Fruit fly (Drosophila melanogaster): Measurements from ENCODE around the gene mtgo.

mtgo gene

DNA sequence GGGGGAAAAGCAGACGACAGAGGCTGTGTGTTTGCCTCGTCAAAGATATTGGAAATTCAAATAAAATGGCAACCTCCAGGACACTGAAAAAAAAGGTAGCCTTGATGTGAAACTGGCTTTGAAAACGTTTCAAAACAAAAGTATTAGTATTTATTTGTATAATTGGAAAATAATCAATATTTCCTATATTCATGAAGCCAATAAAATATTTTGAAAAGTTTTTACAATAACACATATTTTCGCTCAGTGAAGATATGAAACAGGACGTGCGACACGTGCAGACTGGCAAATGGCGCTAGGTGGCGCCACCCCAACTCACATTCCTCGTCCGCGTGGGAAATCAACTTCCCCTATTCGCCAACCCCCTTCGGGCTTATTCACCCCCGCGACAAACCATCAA, 103.0 kb downstream of the mtgo start (continued):
- TF ChIP-seq pdm3 (GFP tag; optimal IDR thresholded peaks at IDR 0.05): peak; percentile 46
- peak; percentile 42 for TF ChIP-seq CG3919 (GFP tag; optimal IDR thresholded peaks at IDR 0.05)
- TF ChIP-seq Gug (GFP tag; IDR thresholded peaks at IDR 0.05): no peak
- TF ChIP-seq CG3032 (tag; optimal IDR thresholded peaks at IDR 0.05): peak; percentile 13
- peak; percentile 52 for TF ChIP-seq OdsH (GFP tag; optimal IDR thresholded peaks at IDR 0.05)
- peak; percentile 11 for TF ChIP-seq CG31627 (GFP tag; optimal IDR thresholded peaks at IDR 0.05)
- peak; percentile 38 for TF ChIP-seq CG6276 (GFP tag; optimal IDR thresholded peaks at IDR 0.05)
- TF ChIP-seq CG34406 (GFP tag; optimal IDR thresholded peaks at IDR 0.05): peak; percentile 28
- TF ChIP-seq achi (GFP tag; optimal IDR thresholded peaks at IDR 0.05): peak; percentile 50
- TF ChIP-seq CG6808 (GFP tag; optimal IDR thresholded peaks at IDR 0.05): peak; percentile 39
- TF ChIP-seq Sox102F (GFP tag; optimal IDR thresholded peaks at IDR 0.05): peak; percentile 31
- TF ChIP-seq Lpt (GFP tag; optimal IDR thresholded peaks at IDR 0.05): no peak
- peak; percentile 8 for TF ChIP-seq Sox14 (GFP tag; optimal IDR thresholded peaks at IDR 0.05)
- TF ChIP-seq CG4318 (GFP tag; optimal IDR thresholded peaks at IDR 0.05): peak; percentile 30
- no peak for TF ChIP-seq dac (GFP tag; optimal IDR thresholded peaks at IDR 0.05)
- TF ChIP-seq Hr4 (GFP tag; optimal IDR thresholded peaks at IDR 0.05): peak; percentile 72
- peak; percentile 37 for TF ChIP-seq CG10669 (GFP tag; optimal IDR thresholded peaks at IDR 0.05)
- TF ChIP-seq Smox (GFP tag; optimal IDR thresholded peaks at IDR 0.05): peak; percentile 30

dm6 chr2L:16648925-16649324, 104.1 kb downstream of the mtgo start:
- TF ChIP-seq vri (GFP tag; optimal IDR thresholded peaks at IDR 0.05) (no peak), Eip75B (GFP tag; optimal IDR thresholded peaks at IDR 0.05) (no peak), CG6808 (GFP tag; optimal IDR thresholded peaks at IDR 0.05) (no peak), CG6792 (GFP tag; optimal IDR thresholded peaks at IDR 0.05) (no peak), CG10669 (GFP tag; optimal IDR thresholded peaks at IDR 0.05) (no peak), CG7368 (GFP tag; optimal IDR thresholded peaks at IDR 0.05) (no peak), cyc (GFP tag; optimal IDR thresholded peaks at IDR 0.05) (no peak)

DNA sequence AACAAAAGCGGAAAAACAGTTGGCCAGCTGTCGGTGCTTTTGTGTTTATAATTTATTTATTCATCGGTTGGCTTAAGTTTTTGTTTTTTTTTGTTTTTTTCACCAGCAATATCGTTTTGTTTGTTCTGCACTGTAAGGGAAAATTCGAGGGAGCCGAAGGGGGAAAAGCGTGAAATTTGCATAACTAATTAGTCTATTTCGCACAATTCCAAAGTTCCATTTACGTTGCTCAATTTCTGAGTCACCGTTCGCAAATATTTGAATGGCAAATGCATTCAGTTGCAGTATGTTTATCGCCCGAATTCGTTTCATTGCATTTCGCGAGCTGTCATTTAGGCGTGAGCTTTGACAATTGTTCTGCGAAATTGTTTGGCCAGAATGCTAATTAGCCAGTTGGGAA, 108.7 kb downstream of the mtgo start:
- TF ChIP-seq CG11294 (GFP tag; IDR thresholded peaks at IDR 0.05): no peak
- TF ChIP-seq Hr38 (GFP tag; optimal IDR thresholded peaks at IDR 0.05): no peak
- TF ChIP-seq CG9139 (GFP tag; optimal IDR thresholded peaks at IDR 0.05): no peak
- TF ChIP-seq Smox (GFP tag; optimal IDR thresholded peaks at IDR 0.05): no peak
- TF ChIP-seq CG4318 (GFP tag; optimal IDR thresholded peaks at IDR 0.05): no peak
- TF ChIP-seq salr (GFP tag; optimal IDR thresholded peaks at IDR 0.05): no peak
- TF ChIP-seq CG8632 (GFP tag; optimal IDR thresholded peaks at IDR 0.05): no peak
- TF ChIP-seq Eip78C (GFP tag): no peak
- no peak for TF ChIP-seq ss (GFP tag; optimal IDR thresholded peaks at IDR 0.05)
- no peak for TF ChIP-seq Ets96B (tag; optimal IDR thresholded peaks at IDR 0.05)
- no peak for TF ChIP-seq CG31627 (GFP tag; optimal IDR thresholded peaks at IDR 0.05)

DNA sequence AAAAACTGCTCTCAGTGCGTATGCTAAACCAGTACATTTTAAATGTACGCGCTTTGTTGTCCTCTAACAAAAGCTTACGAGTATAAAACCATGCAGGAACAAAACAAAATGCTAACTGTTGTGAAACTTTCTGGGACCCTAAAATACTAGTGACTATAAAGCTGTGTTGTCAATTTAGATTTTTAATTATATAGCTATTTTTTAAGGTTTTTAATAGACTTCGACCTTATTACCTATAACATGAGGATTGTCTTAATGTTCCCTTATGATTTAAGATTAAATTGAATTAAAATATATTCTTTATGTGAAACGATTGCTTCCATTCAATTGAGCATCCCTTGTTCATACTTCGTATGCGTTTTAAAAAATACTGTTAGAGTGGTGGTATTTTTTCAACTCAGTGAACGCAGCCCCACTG, 111.9 kb downstream of the mtgo start:
- TF ChIP-seq Smox (GFP tag; optimal IDR thresholded peaks at IDR 0.05) (no peak), CG11294 (GFP tag; IDR thresholded peaks at IDR 0.05) (peak; percentile 22; the same call in 1 of the 2 replicates), CG10631 (GFP tag; optimal IDR thresholded peaks at IDR 0.05) (peak; percentile 63), CG8119 (GFP tag; IDR thresholded peaks at IDR 0.05) (peak; percentile 49; the same call in 1 of the 3 replicates), CG15336 (GFP tag; IDR thresholded peaks at IDR 0.05) (peak; percentile 38; the same call in 1 of the 2 replicates), CG16779 (tag; optimal IDR thresholded peaks at IDR 0.05) (no peak), Eip75B (GFP tag; optimal IDR thresholded peaks at IDR 0.05) (no peak), lz (GFP tag; optimal IDR thresholded peaks at IDR 0.05) (peak; percentile 63), topi (GFP tag; optimal IDR thresholded peaks at IDR 0.05) (peak; percentile 67), CG6163 (GFP tag; IDR thresholded peaks at IDR 0.05) (0 out of 3 replicates have a peak, but pooled peaks have one; percentile 23), Hr39 (GFP tag; optimal IDR thresholded peaks at IDR 0.05) (peak; percentile 51), Sox14 (GFP tag; optimal IDR thresholded peaks at IDR 0.05) (peak; percentile 67), esn (GFP tag; optimal IDR thresholded peaks at IDR 0.05) (peak; percentile 73), CG6808 (GFP tag; optimal IDR thresholded peaks at IDR 0.05) (no peak), fd85E (GFP tag; optimal IDR thresholded peaks at IDR 0.05) (no peak), Met (GFP tag; optimal IDR thresholded peaks at IDR 0.05) (peak; percentile 66), achi (GFP tag; optimal IDR thresholded peaks at IDR 0.05) (peak; percentile 23), Hr4 (GFP tag; optimal IDR thresholded peaks at IDR 0.05) (peak; percentile 57), CG31627 (GFP tag; optimal IDR thresholded peaks at IDR 0.05) (peak; percentile 62), CG3032 (tag; optimal IDR thresholded peaks at IDR 0.05) (peak; percentile 49), eg (GFP tag; IDR thresholded peaks at IDR 0.05) (peak; percentile 74), CG6792 (GFP tag; optimal IDR thresholded peaks at IDR 0.05) (peak; percentile 30), Eip78C (GFP tag) (peak; percentile 73), Sox15 (GFP tag; optimal IDR thresholded peaks at IDR 0.05) (peak; percentile 17), CG8632 (GFP tag; optimal IDR thresholded peaks at IDR 0.05) (peak; percentile 24), Blimp-1 (GFP tag; optimal IDR thresholded peaks at IDR 0.05) (no peak), svp (GFP tag) (peak; percentile 88)

Data from whole organism, prepupa.